Fruit fly (Drosophila melanogaster) whole organism, pupa: Measurements from ENCODE around the gene Acsx1R.

Experiments used
- CG10348 ChIP-seq: fragments of 200-800 bp; sonication (Bioruptor generic); IDR thresholded peaks from 2 replicates; pipeline ENCODE4 v1.3.6; 2022; ENCODE audit warnings: missing biosample characterization, missing genetic modification characterization

Acsx1R gene

dm6 chr3R:19725584-19725983, 51.5 kb downstream of the Acsx1R start:
- no peak for TF ChIP-seq CG10348 (GFP tag; lab: Robert Waterston, UW)
